Worm (Caenorhabditis elegans): ENCODE results near the gene Y71H2AM.25.
A peak's percentile ranks its signal among the peaks of the same experiment; 100 is the strongest.

Y71H2AM.25 gene

ce11 chrIII:2768635-2769034, 33.6 kb upstream of the Y71H2AM.25 start, which contains the start of gene swsn-3 (continued):
- TF ChIP-seq attf-6 (GFP tag; IDR thresholded peaks at IDR 0.05) (no peak), snpc-3.4 (tag; optimal IDR thresholded peaks at IDR 0.05) (peak; percentile 69), C06A6.2 (GFP tag; conservative IDR thresholded peaks at IDR 0.05) (peak; percentile 79), rcor-1 (GFP tag; IDR thresholded peaks at IDR 0.05) (peak; percentile 86), xnd-1 (tag; optimal IDR thresholded peaks at IDR 0.05) (peak; percentile 49), hlh-26 (GFP tag; conservative IDR thresholded peaks at IDR 0.05) (no peak), aptf-2 (GFP tag; conservative IDR thresholded peaks at IDR 0.05) (no peak), ztf-28 (GFP tag; IDR thresholded peaks at IDR 0.05) (no peak), lir-1 (GFP tag; conservative IDR thresholded peaks at IDR 0.05) (peak; percentile 41; the same call in 1 of the 2 replicates), fkh-3 (tag; optimal IDR thresholded peaks at IDR 0.05) (no peak), hlh-12 (tag; optimal IDR thresholded peaks at IDR 0.05) (no peak), dox-1 (GFP tag; IDR thresholded peaks at IDR 0.05) (peak; percentile 87), F49E8.2 (tag; optimal IDR thresholded peaks at IDR 0.05; ENCODE audit: insufficient read depth) (peak; percentile 73), lag-1 (GFP tag; IDR thresholded peaks at IDR 0.05) (no peak), ceh-91 (GFP tag; IDR thresholded peaks at IDR 0.05) (peak; percentile 57), B0261.1 (tag; optimal IDR thresholded peaks at IDR 0.05) (no peak), zim-3 (tag; optimal IDR thresholded peaks at IDR 0.05) (no peak), rpc-1 (optimal IDR thresholded peaks at IDR 0.05) (peak; percentile 47), rpc-1 (tag; optimal IDR thresholded peaks at IDR 0.05) (peak; percentile 1), mxl-1 (tag; optimal IDR thresholded peaks at IDR 0.05) (peak; percentile 32), egl-44 (GFP tag; IDR thresholded peaks at IDR 0.05) (no peak), gei-17 (GFP tag; optimal IDR thresholded peaks at IDR 0.05) (peak; percentile 15), Y95B8A.8 (GFP tag; IDR thresholded peaks at IDR 0.05) (no peak), ceh-58 (GFP tag; IDR thresholded peaks at IDR 0.05) (no peak), ceh-100 (GFP tag; IDR thresholded peaks at IDR 0.05) (peak; percentile 82), mel-28 (tag; optimal IDR thresholded peaks at IDR 0.05; ENCODE audit: borderline replicate concordance) (no peak), ztf-6 (GFP tag; IDR thresholded peaks at IDR 0.05) (no peak), akir-1 (GFP tag; optimal IDR thresholded peaks at IDR 0.05) (no peak), hmg-1.2 (GFP tag; IDR thresholded peaks at IDR 0.05) (peak; percentile 59), tbx-9 (tag; optimal IDR thresholded peaks at IDR 0.05; ENCODE audit: borderline replicate concordance) (no peak), D2030.7 (GFP tag; IDR thresholded peaks at IDR 0.05) (peak; percentile 79), rec-8 (tag; optimal IDR thresholded peaks at IDR 0.05) (peak; percentile 56 to 88), T07F8.4 (tag; optimal IDR thresholded peaks at IDR 0.05) (peak; percentile 24), F52B5.7 (tag; optimal IDR thresholded peaks at IDR 0.05) (peak; percentile 19), madf-10 (tag; optimal IDR thresholded peaks at IDR 0.05) (peak; percentile 13), F22D6.2 (tag; optimal IDR thresholded peaks at IDR 0.05) (no peak), ZK185.1 (tag; optimal IDR thresholded peaks at IDR 0.05; ENCODE audit: poor library complexity, severe bottlenecking) (no peak), ekl-4 (GFP tag; IDR thresholded peaks at IDR 0.05) (no peak; the same call in 1 of the 2 replicates), mes-4 (tag; optimal IDR thresholded peaks at IDR 0.05) (no peak), dpl-1 (GFP tag; optimal IDR thresholded peaks at IDR 0.05) (peak; percentile 65), nhr-120 (GFP tag; IDR thresholded peaks at IDR 0.05) (no peak), B0336.3 (GFP tag; IDR thresholded peaks at IDR 0.05) (peak; percentile 73), nfya-2 (GFP tag; IDR thresholded peaks at IDR 0.05) (no peak), F23B12.7 (tag; optimal IDR thresholded peaks at IDR 0.05; ENCODE audit: insufficient read depth) (peak; percentile 86), ztf-26 (tag; optimal IDR thresholded peaks at IDR 0.05) (peak; percentile 53), C17E4.6 (GFP tag; IDR thresholded peaks at IDR 0.05) (peak; percentile 68), cebp-1 (GFP tag; IDR thresholded peaks at IDR 0.05) (no peak), cebp-1 (tag; optimal IDR thresholded peaks at IDR 0.05) (peak; percentile 76), Y53G8AR.9 (GFP tag; conservative IDR thresholded peaks at IDR 0.05) (peak; percentile 69)

All from whole organism, young adult.